Worm (Caenorhabditis elegans) whole organism, L2 larva: Measurements from ENCODE around the gene scl-1.

Experiments used
- F13H6.1 ChIP-seq: sonication (generic microtip); optimal IDR thresholded peaks from 2 replicates; lab custom pipeline; 2016; ENCODE audit warnings: missing genetic modification characterization, missing compliant biosample characterization
- R02D3.7 ChIP-seq: fragments of 150-350 bp; optimal IDR thresholded peaks from 2 replicates; lab custom pipeline; 2014; ENCODE audit warnings: missing biosample characterization, missing genetic modification characterization
- Y55F3AM.14 ChIP-seq: fragments of 200-800 bp; sonication (Bioruptor generic); optimal IDR thresholded peaks from 2 replicates; lab custom pipeline; 2018; ENCODE audit warnings: mild to moderate bottlenecking, missing genetic modification characterization, missing compliant biosample characterization
- ZK546.5 ChIP-seq: sonication (generic microtip); optimal IDR thresholded peaks from 2 replicates; lab custom pipeline; 2017; ENCODE audit warnings: missing biosample characterization, missing genetic modification characterization
- alr-1 ChIP-seq: fragments of 150-350 bp; optimal IDR thresholded peaks from 2 replicates; lab custom pipeline; 2014; ENCODE audit warnings: missing biosample characterization, missing genetic modification characterization
- aly-2 ChIP-seq: fragments of 150-350 bp; optimal IDR thresholded peaks from 2 replicates; lab custom pipeline; 2014; ENCODE audit warnings: missing biosample characterization, missing genetic modification characterization
- ama-1 ChIP-seq: fragments of 150-350 bp; optimal IDR thresholded peaks from 2 replicates; lab custom pipeline; 2018; ENCODE audit warnings: inconsistent platforms
- blmp-1 ChIP-seq: sonication (generic microtip); optimal IDR thresholded peaks from 2 replicates; lab custom pipeline; 2017; ENCODE audit warnings: missing genetic modification characterization, mild to moderate bottlenecking, missing compliant biosample characterization, antibody characterized with exemption, moderate library complexity; ENCODE audit not compliant: insufficient read depth
- ceh-16 ChIP-seq: fragments of 150-350 bp; optimal IDR thresholded peaks from 2 replicates; lab custom pipeline; 2014; ENCODE audit warnings: missing biosample characterization, missing genetic modification characterization
- ceh-82 ChIP-seq: fragments of 150-350 bp; optimal IDR thresholded peaks from 2 replicates; lab custom pipeline; 2014; ENCODE audit warnings: missing biosample characterization, missing genetic modification characterization
- crh-2 ChIP-seq: sonication (generic microtip); optimal IDR thresholded peaks from 2 replicates; lab custom pipeline; 2017; ENCODE audit warnings: missing biosample characterization, missing genetic modification characterization
- dmd-4 ChIP-seq: sonication (generic microtip); optimal IDR thresholded peaks from 2 replicates; lab custom pipeline; 2017; ENCODE audit warnings: missing biosample characterization, missing genetic modification characterization
- egl-27 ChIP-seq: sonication (generic microtip); optimal IDR thresholded peaks from 3 replicates; lab custom pipeline; 2017; ENCODE audit warnings: missing biosample characterization, missing genetic modification reagents, missing genetic modification characterization
- elt-3 ChIP-seq: sonication (generic microtip); optimal IDR thresholded peaks from 2 replicates; lab custom pipeline; 2017; ENCODE audit warnings: missing biosample characterization, missing genetic modification characterization
- fos-1 ChIP-seq: fragments of 150-350 bp; optimal IDR thresholded peaks from 2 replicates; lab custom pipeline; 2014; ENCODE audit warnings: missing biosample characterization, missing genetic modification characterization
- gmeb-1 ChIP-seq: fragments of 150-350 bp; optimal IDR thresholded peaks from 2 replicates; lab custom pipeline; 2014; ENCODE audit warnings: missing biosample characterization, missing genetic modification characterization
- lin-11 ChIP-seq: fragments of 150-350 bp; sonication (generic microtip); optimal IDR thresholded peaks from 2 replicates; lab custom pipeline; 2014; ENCODE audit warnings: missing biosample characterization, missing genetic modification characterization, inconsistent platforms, mixed read lengths
- lin-39 ChIP-seq: fragments of 150-350 bp; optimal IDR thresholded peaks from 2 replicates; lab custom pipeline; 2014; ENCODE audit warnings: missing biosample characterization, missing genetic modification reagents, missing genetic modification characterization
- lsy-2 ChIP-seq, 2 experiments: fragments of 150-350 bp in 1 of 2; sonication (generic microtip) in 1 of 2; optimal IDR thresholded peaks; 2 replicates each; lab custom pipeline; 2014 to 2017; ENCODE audit warnings: missing biosample characterization in 2 of 2, missing genetic modification characterization in 2 of 2
- mab-5 ChIP-seq: fragments of 150-350 bp; optimal IDR thresholded peaks from 2 replicates; lab custom pipeline; 2014; ENCODE audit warnings: missing biosample characterization, missing genetic modification characterization
- mbf-1 ChIP-seq: sonication (generic microtip); optimal IDR thresholded peaks from 2 replicates; lab custom pipeline; 2017; ENCODE audit warnings: missing biosample characterization, missing genetic modification characterization
- nhr-10 ChIP-seq: sonication (generic microtip); optimal IDR thresholded peaks from 2 replicates; lab custom pipeline; 2017; ENCODE audit warnings: missing biosample characterization, missing genetic modification characterization
- nhr-12 ChIP-seq: fragments of 150-350 bp; optimal IDR thresholded peaks from 2 replicates; lab custom pipeline; 2014; ENCODE audit warnings: missing biosample characterization, missing genetic modification characterization
- nhr-129 ChIP-seq: fragments of 150-350 bp; optimal IDR thresholded peaks from 2 replicates; lab custom pipeline; 2014; ENCODE audit warnings: missing biosample characterization, missing genetic modification characterization
- nhr-21 ChIP-seq: fragments of 150-350 bp; optimal IDR thresholded peaks from 2 replicates; lab custom pipeline; 2014; ENCODE audit warnings: missing biosample characterization, missing genetic modification characterization
- nhr-237 ChIP-seq: fragments of 150-350 bp; optimal IDR thresholded peaks from 2 replicates; lab custom pipeline; 2014; ENCODE audit warnings: missing biosample characterization, missing genetic modification characterization
- nhr-25 ChIP-seq: fragments of 150-350 bp; sonication (generic microtip); optimal IDR thresholded peaks from 3 replicates; lab custom pipeline; 2014; ENCODE audit warnings: missing biosample characterization, missing genetic modification characterization
- nhr-6 ChIP-seq: fragments of 150-350 bp; optimal IDR thresholded peaks from 2 replicates; lab custom pipeline; 2014; ENCODE audit warnings: missing biosample characterization, missing genetic modification characterization
- peb-1 ChIP-seq: fragments of 150-350 bp; optimal IDR thresholded peaks from 2 replicates; lab custom pipeline; 2014; ENCODE audit warnings: missing biosample characterization, missing genetic modification characterization
- sem-4 ChIP-seq: fragments of 150-350 bp; optimal IDR thresholded peaks from 2 replicates; lab custom pipeline; 2014; ENCODE audit warnings: missing biosample characterization, missing genetic modification reagents, missing genetic modification characterization
- skn-1 ChIP-seq: sonication (generic microtip); optimal IDR thresholded peaks from 2 replicates; lab custom pipeline; 2017; ENCODE audit warnings: missing biosample characterization, missing genetic modification characterization
- sma-3 ChIP-seq: sonication (generic microtip); optimal IDR thresholded peaks from 2 replicates; lab custom pipeline; 2016; ENCODE audit warnings: missing genetic modification reagents, missing genetic modification characterization, missing compliant biosample characterization
- sma-9 ChIP-seq, 2 experiments: fragments of 150-350 bp in 1 of 2; sonication (generic microtip) in 1 of 2; optimal IDR thresholded peaks; 2 replicates each; lab custom pipeline; 2014 to 2016; ENCODE audit warnings: missing genetic modification characterization in 2 of 2, mild to moderate bottlenecking in 1 of 2, missing biosample characterization in 1 of 2, missing compliant biosample characterization in 1 of 2, missing genetic modification reagents in 1 of 2, moderate library complexity in 1 of 2
- snpc-4 ChIP-seq: fragments of 150-350 bp; optimal IDR thresholded peaks from 2 replicates; lab custom pipeline; 2014; ENCODE audit warnings: missing biosample characterization, missing genetic modification characterization
- unc-39 ChIP-seq: fragments of 150-350 bp; optimal IDR thresholded peaks from 2 replicates; lab custom pipeline; 2014; ENCODE audit warnings: missing biosample characterization, missing genetic modification characterization
- unc-55 ChIP-seq: fragments of 150-350 bp; sonication (generic microtip); optimal IDR thresholded peaks from 3 replicates; lab custom pipeline; 2014; ENCODE audit warnings: missing biosample characterization, missing genetic modification reagents, missing genetic modification characterization
- unc-62 ChIP-seq: fragments of 150-350 bp; optimal IDR thresholded peaks from 2 replicates; lab custom pipeline; 2014; ENCODE audit warnings: missing biosample characterization, missing genetic modification reagents, missing genetic modification characterization
- zag-1 ChIP-seq: fragments of 150-350 bp; optimal IDR thresholded peaks from 2 replicates; lab custom pipeline; 2014; ENCODE audit warnings: missing biosample characterization, missing genetic modification characterization
- ztf-1 ChIP-seq: fragments of 200-800 bp; sonication (Bioruptor generic); conservative IDR thresholded peaks from 2 replicates; pipeline ENCODE4 v1.3.6; 2022; ENCODE audit warnings: missing genetic modification characterization, missing compliant biosample characterization
- ztf-11 ChIP-seq: sonication (generic microtip); optimal IDR thresholded peaks from 2 replicates; lab custom pipeline; 2017; ENCODE audit warnings: missing biosample characterization, missing genetic modification characterization
- ztf-4 ChIP-seq: fragments of 150-350 bp; optimal IDR thresholded peaks from 2 replicates; lab custom pipeline; 2014; ENCODE audit warnings: missing biosample characterization, missing genetic modification characterization

The scl-1 gene

ce11 chrIV:13066044-13066443 is 9.9 kb downstream of the scl-1 start:
- TF ChIP-seq crh-2 (no peak), nhr-25 (no peak), ceh-82 (no peak), snpc-4 (no peak), fos-1 (tag; lab: Kevin White, UChicago) (no peak), ZK546.5 (no peak), nhr-237 (tag; lab: Kevin White, UChicago) (no peak), ztf-11 (tag; lab: Kevin White, UChicago) (no peak), alr-1 (tag; lab: Kevin White, UChicago) (no peak), peb-1 (tag; lab: Kevin White, UChicago) (no peak), lsy-2 (tag; optimal IDR thresholded peaks at IDR 0.05; lab: Kevin White, UChicago) (no peak), zag-1 (tag; lab: Kevin White, UChicago) (no peak), ama-1 (no peak), ceh-16 (tag; lab: Kevin White, UChicago) (no peak)

- no peak for TF ChIP-seq crh-2
- no peak for TF ChIP-seq nhr-6
- no peak for TF ChIP-seq gmeb-1 (tag; lab: Kevin White, UChicago)
- TF ChIP-seq ztf-11 (tag; lab: Kevin White, UChicago): no peak
- no peak for TF ChIP-seq ztf-1 (GFP tag; lab: Robert Waterston, UW)
- no peak for TF ChIP-seq Y55F3AM.14 (GFP tag; lab: Kevin White, UChicago)
- TF ChIP-seq alr-1 (tag; lab: Kevin White, UChicago): no peak
- TF ChIP-seq unc-39: no peak
- TF ChIP-seq aly-2: no peak
- no peak for TF ChIP-seq lin-39
- no peak for TF ChIP-seq snpc-4
- no peak for TF ChIP-seq R02D3.7 (tag; lab: Kevin White, UChicago)
- no peak for TF ChIP-seq sma-3 (GFP tag; lab: Kevin White, UChicago)
- no peak for TF ChIP-seq blmp-1
These were observed 11.1 kb downstream of the scl-1 start, which contains the start of gene col-131 for ce11 chrIV:13067200-13067599. TSS of gene col-131 (minus strand) at chrIV:13067300.

ce11 chrIV:13068451-13068850 is 12.3 kb downstream of the scl-1 start, which contains the start of gene scl-6:
TSS of gene scl-6 (plus strand) at chrIV:13068751.
- TF ChIP-seq aly-2 (no peak), ama-1 (no peak), gmeb-1 (tag; lab: Kevin White, UChicago) (no peak), sma-3 (GFP tag; lab: Kevin White, UChicago) (no peak), nhr-237 (tag; lab: Kevin White, UChicago) (no peak), sma-9 (GFP tag; optimal IDR thresholded peaks at IDR 0.05; lab: Kevin White, UChicago) (no peak), sma-9 (tag; optimal IDR thresholded peaks at IDR 0.05; lab: Kevin White, UChicago) (no peak), mab-5 (tag; lab: Kevin White, UChicago) (no peak), dmd-4 (tag; lab: Kevin White, UChicago) (no peak), F13H6.1 (tag; lab: Kevin White, UChicago) (no peak), mbf-1 (tag; lab: Kevin White, UChicago) (no peak), lin-11 (no peak)

DNA sequence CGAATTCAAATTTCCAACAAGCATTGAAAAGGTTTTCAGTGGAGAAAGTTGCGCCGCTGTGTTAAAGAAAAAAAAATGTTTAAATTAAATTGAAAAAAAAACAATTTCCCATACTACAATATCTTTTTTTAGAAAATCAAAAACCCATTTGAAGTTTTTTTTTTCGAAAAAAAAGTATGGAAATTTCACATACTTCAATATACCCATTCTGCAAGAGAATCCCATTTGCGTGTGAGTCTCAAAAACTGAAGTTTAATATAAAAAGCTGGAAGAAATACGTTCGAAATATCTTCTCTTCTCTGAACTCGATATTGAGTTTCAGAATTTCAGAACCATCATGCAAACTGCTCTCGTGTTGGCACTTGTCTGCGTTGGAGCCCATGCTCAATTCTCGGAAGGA is 14.0 kb downstream of the scl-1 start, which contains the start of gene scl-7:
Gene scl-7, plus strand, starts transcription at position 301 of the 400 bp plus-strand sequence.
- TF ChIP-seq unc-55 (GFP tag; lab: Kevin White, UChicago) (no peak), lin-11 (no peak), mbf-1 (tag; lab: Kevin White, UChicago) (no peak), nhr-10 (no peak), egl-27 (no peak), mab-5 (tag; lab: Kevin White, UChicago) (no peak), sem-4 (tag; lab: Kevin White, UChicago) (no peak), snpc-4 (no peak), sma-9 (GFP tag; optimal IDR thresholded peaks at IDR 0.05; lab: Kevin White, UChicago) (no peak), sma-9 (tag; optimal IDR thresholded peaks at IDR 0.05; lab: Kevin White, UChicago) (no peak), blmp-1 (no peak), nhr-25 (no peak), ceh-82 (no peak), ceh-16 (tag; lab: Kevin White, UChicago) (no peak), unc-62 (no peak), peb-1 (tag; lab: Kevin White, UChicago) (no peak)
- TF ChIP-seq, all 48 proteins: peak for 0

DNA sequence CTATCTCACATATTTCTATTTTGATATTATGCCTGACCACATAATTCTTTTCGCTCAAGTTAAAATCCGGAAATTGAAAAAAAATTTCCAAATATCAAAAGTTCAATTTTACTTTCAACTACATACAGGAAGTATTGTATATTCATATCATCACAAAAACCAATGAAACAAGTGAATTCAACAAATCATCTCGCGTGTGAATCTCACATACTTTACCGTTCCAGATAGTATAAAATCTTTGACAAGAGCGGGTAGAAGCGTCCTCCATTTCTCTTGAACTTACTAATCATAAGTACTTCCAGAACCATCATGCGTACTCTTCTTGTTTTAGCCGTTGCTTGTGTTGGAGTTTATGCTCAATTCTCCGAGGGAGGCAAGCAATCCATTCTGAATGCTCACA is 15.3 kb downstream of the scl-1 start, which contains the start of gene scl-8:
Gene scl-8, plus strand, starts transcription at position 301 of the 400 bp plus-strand sequence.
- no peak for TF ChIP-seq sma-9 (GFP tag; optimal IDR thresholded peaks at IDR 0.05; lab: Kevin White, UChicago)
- TF ChIP-seq sma-9 (tag; optimal IDR thresholded peaks at IDR 0.05; lab: Kevin White, UChicago): no peak
- TF ChIP-seq nhr-129: no peak
- TF ChIP-seq ama-1: no peak
- TF ChIP-seq nhr-12 (tag; lab: Kevin White, UChicago): no peak
- TF ChIP-seq ceh-16 (tag; lab: Kevin White, UChicago): no peak
- no peak for TF ChIP-seq skn-1 (tag; lab: Kevin White, UChicago)
- no peak for TF ChIP-seq Y55F3AM.14 (GFP tag; lab: Kevin White, UChicago)
- TF ChIP-seq elt-3 (tag; lab: Kevin White, UChicago): no peak
- TF ChIP-seq mab-5 (tag; lab: Kevin White, UChicago): no peak
- no peak for TF ChIP-seq nhr-21 (tag; lab: Kevin White, UChicago)
- TF ChIP-seq fos-1 (tag; lab: Kevin White, UChicago): no peak
- TF ChIP-seq ztf-4 (tag; lab: Kevin White, UChicago): no peak
- no peak for TF ChIP-seq lin-11
- TF ChIP-seq F13H6.1 (tag; lab: Kevin White, UChicago): no peak
